Fruit fly (Drosophila melanogaster) whole organism, larva: Measurements from ENCODE around the gene CG15482.

Experiments used
- noc ChIP-seq: fragments of 200-800 bp; sonication (Bioruptor generic); optimal IDR thresholded peaks from 3 replicates; lab custom pipeline; 2019; ENCODE audit warnings: missing biosample characterization, mild to moderate bottlenecking, missing genetic modification characterization, moderate library complexity

The CG15482 gene

dm6 chr2L:13183150-13183549 is 28.5 kb downstream of the CG15482 start, which contains the start of gene Rsph1:
TSS of gene Rsph1 (plus strand) at chr2L:13183450.
- TF ChIP-seq noc = no peak

DNA sequence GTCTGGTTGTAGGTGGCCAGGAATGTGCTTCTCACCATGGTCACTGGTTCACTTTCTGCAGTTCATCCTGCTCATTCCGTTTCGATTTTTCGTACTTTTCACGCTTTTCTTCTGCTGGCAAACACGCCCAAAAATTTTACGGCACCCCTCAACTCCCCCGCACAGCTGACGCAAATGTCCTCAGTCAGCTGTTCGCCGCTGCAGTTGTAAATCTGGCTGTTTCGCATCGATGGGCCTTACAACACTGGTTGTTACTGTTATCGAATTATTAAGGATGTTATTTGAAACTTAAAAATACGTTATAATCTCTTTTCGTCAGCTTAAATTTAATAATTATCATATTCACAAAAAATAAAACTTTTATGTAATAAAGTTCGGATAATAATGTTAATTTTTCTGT is 29.2 kb downstream of the CG15482 start, which contains the start of gene Mgat3:
TSS of gene Mgat3 (minus strand) at position 182 of the 400 bp plus-strand sequence.
- TF ChIP-seq noc = no peak

DNA sequence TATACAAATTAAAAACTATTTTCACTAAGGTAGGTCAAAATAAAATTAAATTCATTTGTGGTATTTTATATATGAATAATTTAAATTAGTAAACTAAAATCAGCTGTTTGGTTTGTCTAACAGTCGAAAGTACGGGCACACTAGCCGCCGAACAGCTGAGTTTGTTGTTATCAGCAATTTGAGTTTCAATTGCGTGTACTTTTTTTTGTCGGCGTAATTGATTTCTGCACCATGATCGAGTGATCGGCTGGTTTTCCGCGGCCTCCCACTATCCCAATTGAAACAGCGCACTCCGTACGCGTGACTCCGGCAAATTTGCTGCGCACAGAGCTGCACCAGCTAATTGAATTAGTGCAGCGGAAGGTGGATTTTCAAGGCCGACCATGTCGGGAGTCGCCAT is 32.5 kb downstream of the CG15482 start, which contains the start of gene Alg7:
TSS of gene Alg7 (plus strand) at position 153 of the 400 bp plus-strand sequence.
- TF ChIP-seq noc = no peak

- no peak for TF ChIP-seq noc
Observed at dm6 chr2L:13176701-13177249, 34.8 kb downstream of the CG15482 start, which contains the start of the genes Sfmbt and CG5439. TSS of gene Sfmbt (minus strand) at chr2L:13176785. TSS of gene CG5439 (plus strand) at chr2L:13177150.

dm6 chr2L:13176123-13176522 is 35.5 kb downstream of the CG15482 start, which contains the start of gene CG43925:
TSS of gene CG43925 (plus strand) at chr2L:13176423.
- no peak for TF ChIP-seq noc

DNA sequence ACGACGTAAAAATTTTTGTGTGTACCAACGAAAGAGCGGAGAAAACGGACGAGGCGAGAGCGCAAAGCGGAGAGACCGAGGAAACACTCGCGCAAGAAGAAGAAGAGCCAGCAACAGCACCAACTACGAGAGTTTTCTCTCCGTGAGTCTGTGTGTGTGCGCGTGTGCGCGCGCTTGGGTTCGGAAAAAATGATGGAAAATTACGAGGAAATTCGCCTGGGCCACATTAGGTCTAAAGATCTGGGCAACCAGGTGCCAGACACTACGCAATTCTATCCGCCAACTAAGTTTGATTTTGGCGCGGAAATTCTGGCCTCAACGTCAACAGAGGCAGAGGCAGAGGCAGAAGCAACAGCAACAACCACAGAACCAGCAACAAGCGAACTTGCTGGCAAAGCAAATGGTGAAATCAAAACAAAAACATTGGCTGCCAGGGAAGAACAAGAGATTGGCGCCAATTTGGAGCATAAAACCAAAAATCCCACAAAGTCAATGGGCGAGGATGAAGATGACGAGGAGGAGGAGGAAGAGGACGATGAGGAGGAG is 45.7 kb downstream of the CG15482 start, which contains the start of gene DnaJ-H:
TSS of gene DnaJ-H (minus strand) at position 271 of the 546 bp plus-strand sequence.
- no peak for TF ChIP-seq noc

DNA sequence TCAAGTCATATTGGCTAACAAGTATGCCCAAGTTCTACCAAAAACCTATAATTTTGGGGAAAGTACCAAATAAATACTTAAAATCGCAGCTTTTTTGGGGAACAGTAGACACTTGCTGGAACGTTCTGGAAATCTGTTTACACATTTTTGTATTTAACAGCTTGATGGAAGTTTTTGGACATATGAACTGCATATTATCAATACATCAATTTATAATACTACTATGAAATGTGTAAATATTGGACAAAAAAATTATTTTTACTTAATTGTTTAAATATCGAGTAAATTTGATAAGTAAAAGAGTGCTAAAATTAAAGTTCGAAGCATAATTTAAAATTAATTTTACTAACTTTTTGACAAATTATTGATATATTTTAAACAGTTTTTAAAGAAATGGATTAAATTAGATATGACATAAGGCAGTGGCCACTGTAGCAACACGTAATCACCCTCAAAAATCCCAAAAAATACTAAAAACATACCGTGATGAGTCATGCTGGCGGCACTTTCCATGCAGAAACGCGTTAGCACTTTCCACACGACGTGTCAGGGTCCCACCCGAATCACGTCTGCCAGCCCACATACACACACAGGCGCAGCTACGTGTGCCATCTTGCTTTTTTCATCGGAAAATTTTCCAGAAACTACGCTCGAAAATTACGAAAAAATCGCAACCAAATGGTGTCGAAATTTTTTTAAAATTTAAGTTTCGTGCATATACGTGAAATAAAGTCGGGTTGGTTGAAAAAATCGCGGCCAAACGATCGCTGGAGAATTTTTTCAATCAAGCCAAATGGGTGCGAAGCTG is 46.4 kb downstream of the CG15482 start, which contains the start of gene Sirt1:
TSS of gene Sirt1 (plus strand) at position 571 of the 808 bp plus-strand sequence.
- TF ChIP-seq noc = peak; percentile 89
